Worm (Caenorhabditis elegans) whole organism, late embryonic: Measurements from ENCODE around the gene H39E20.1.

Source experiments
- K02D7.2 ChIP-seq: sonication (generic microtip); optimal IDR thresholded peaks from 2 replicates; lab custom pipeline; 2017; ENCODE audit warnings: mild to moderate bottlenecking, missing genetic modification characterization, missing compliant biosample characterization
- ahr-1 ChIP-seq: sonication (generic microtip); optimal IDR thresholded peaks from 2 replicates; lab custom pipeline; 2016; ENCODE audit warnings: missing genetic modification characterization, missing compliant biosample characterization
- ceh-19 ChIP-seq: fragments of 200-800 bp; sonication (Bioruptor generic); optimal IDR thresholded peaks from 2 replicates; lab custom pipeline; 2018; ENCODE audit warnings: mild to moderate bottlenecking, missing genetic modification characterization, missing compliant biosample characterization
- ceh-30 ChIP-seq: fragments of 150-350 bp; optimal IDR thresholded peaks from 2 replicates; lab custom pipeline; 2014; ENCODE audit warnings: missing biosample characterization, missing genetic modification characterization
- ceh-31 ChIP-seq: sonication (generic microtip); optimal IDR thresholded peaks from 2 replicates; lab custom pipeline; 2016; ENCODE audit warnings: missing genetic modification characterization, missing compliant biosample characterization
- ceh-48 ChIP-seq: sonication (generic microtip); optimal IDR thresholded peaks from 2 replicates; lab custom pipeline; 2016; ENCODE audit warnings: missing genetic modification characterization, inconsistent platforms, missing compliant biosample characterization
- ceh-9 ChIP-seq: sonication (generic microtip); optimal IDR thresholded peaks from 2 replicates; lab custom pipeline; 2016; ENCODE audit warnings: mild to moderate bottlenecking, missing genetic modification characterization, inconsistent platforms, missing compliant biosample characterization
- che-1 ChIP-seq: sonication (generic microtip); optimal IDR thresholded peaks from 2 replicates; lab custom pipeline; 2016; ENCODE audit warnings: mild to moderate bottlenecking, missing genetic modification characterization, missing compliant biosample characterization
- dmd-4 ChIP-seq: sonication (generic microtip); optimal IDR thresholded peaks from 2 replicates; lab custom pipeline; 2016; ENCODE audit warnings: borderline replicate concordance, missing genetic modification characterization, missing compliant biosample characterization
- elt-2 ChIP-seq: sonication (generic microtip); optimal IDR thresholded peaks from 2 replicates; lab custom pipeline; 2016; ENCODE audit warnings: missing genetic modification reagents, missing genetic modification characterization, missing compliant biosample characterization
- elt-4 ChIP-seq: sonication (generic microtip); optimal IDR thresholded peaks from 2 replicates; lab custom pipeline; 2016; ENCODE audit warnings: missing genetic modification characterization, missing compliant biosample characterization
- ets-4 ChIP-seq: sonication (generic microtip); optimal IDR thresholded peaks from 2 replicates; lab custom pipeline; 2016; ENCODE audit warnings: missing genetic modification characterization, missing compliant biosample characterization
- eyg-1 ChIP-seq: sonication (generic microtip); optimal IDR thresholded peaks from 2 replicates; lab custom pipeline; 2016; ENCODE audit warnings: missing genotype, missing genetic modification characterization, missing compliant biosample characterization
- fkh-6 ChIP-seq: sonication (generic microtip); optimal IDR thresholded peaks from 2 replicates; lab custom pipeline; 2016; ENCODE audit warnings: missing genetic modification characterization, missing compliant biosample characterization
- gmeb-2 ChIP-seq: sonication (generic microtip); optimal IDR thresholded peaks from 2 replicates; lab custom pipeline; 2016; ENCODE audit warnings: missing genetic modification characterization, inconsistent platforms, missing compliant biosample characterization
- hlh-30 ChIP-seq: sonication (generic microtip); optimal IDR thresholded peaks from 2 replicates; lab custom pipeline; 2017; ENCODE audit warnings: antibody characterized with exemption, missing genetic modification characterization, missing compliant biosample characterization; ENCODE audit not compliant: insufficient read depth
- hlh-6 ChIP-seq: sonication (generic microtip); optimal IDR thresholded peaks from 2 replicates; lab custom pipeline; 2016; ENCODE audit warnings: missing genotype, missing genetic modification characterization, missing compliant biosample characterization
- lin-11 ChIP-seq: fragments of 200-800 bp; sonication (Bioruptor generic); optimal IDR thresholded peaks from 2 replicates; lab custom pipeline; 2018; ENCODE audit warnings: mild to moderate bottlenecking, missing genetic modification characterization, missing compliant biosample characterization
- nfya-1 ChIP-seq: sonication (generic microtip); optimal IDR thresholded peaks from 2 replicates; lab custom pipeline; 2017; ENCODE audit warnings: missing genetic modification characterization, mild to moderate bottlenecking, missing compliant biosample characterization, antibody characterized with exemption, moderate library complexity
- nhr-232 ChIP-seq: sonication (generic microtip); optimal IDR thresholded peaks from 2 replicates; lab custom pipeline; 2016; ENCODE audit warnings: missing genetic modification characterization, missing compliant biosample characterization
- pag-3 ChIP-seq: sonication (generic microtip); optimal IDR thresholded peaks from 2 replicates; lab custom pipeline; 2016; ENCODE audit warnings: missing compliant biosample characterization, missing genetic modification characterization, borderline replicate concordance
- pat-9 ChIP-seq: fragments of 200-800 bp; sonication (Bioruptor generic); optimal IDR thresholded peaks from 2 replicates; lab custom pipeline; 2018; ENCODE audit warnings: mild to moderate bottlenecking, missing genetic modification characterization, moderate library complexity, missing compliant biosample characterization
- pha-4 ChIP-seq: fragments of 150-350 bp; optimal IDR thresholded peaks from 2 replicates; lab custom pipeline; 2018; ENCODE audit warnings: missing biosample characterization, missing genetic modification reagents, missing genetic modification characterization
- pqm-1 ChIP-seq: sonication (generic microtip); optimal IDR thresholded peaks from 2 replicates; lab custom pipeline; 2016; ENCODE audit warnings: missing genetic modification characterization, missing compliant biosample characterization
- ref-2 ChIP-seq: sonication (generic microtip); optimal IDR thresholded peaks from 2 replicates; lab custom pipeline; 2016; ENCODE audit warnings: missing genetic modification characterization, missing compliant biosample characterization
- sdc-2 ChIP-seq: sonication (generic microtip); optimal IDR thresholded peaks from 2 replicates; lab custom pipeline; 2016; ENCODE audit warnings: missing genotype, missing genetic modification characterization, missing compliant biosample characterization
- sox-4 ChIP-seq: sonication (generic microtip); optimal IDR thresholded peaks from 2 replicates; lab custom pipeline; 2017; ENCODE audit warnings: mild to moderate bottlenecking, missing genetic modification characterization, inconsistent platforms, missing compliant biosample characterization
- syd-9 ChIP-seq: sonication (generic microtip); optimal IDR thresholded peaks from 2 replicates; lab custom pipeline; 2016; ENCODE audit warnings: mild to moderate bottlenecking, missing genetic modification characterization, moderate library complexity, missing compliant biosample characterization
- ttx-3 ChIP-seq: sonication (generic microtip); optimal IDR thresholded peaks from 2 replicates; lab custom pipeline; 2016; ENCODE audit warnings: missing genetic modification reagents, missing genetic modification characterization, missing compliant biosample characterization
- unc-3 ChIP-seq, 2 experiments: fragments of 200-800 bp in 1 of 2; sonication (Bioruptor generic) in 1 of 2; sonication (generic microtip) in 1 of 2; conservative IDR thresholded peaks in 1 of 2; optimal IDR thresholded peaks in 1 of 2; 2 replicates each; pipeline versions ENCODE4 v1.3.6 to Lab custom; 2016 to 2022; ENCODE audit warnings: missing compliant biosample characterization in 2 of 2, missing genetic modification characterization in 2 of 2, missing genetic modification reagents in 1 of 2
- unc-42 ChIP-seq: sonication (generic microtip); optimal IDR thresholded peaks from 2 replicates; lab custom pipeline; 2016; ENCODE audit warnings: missing genotype, missing genetic modification characterization, missing compliant biosample characterization
- unc-86 ChIP-seq: sonication (generic microtip); optimal IDR thresholded peaks from 2 replicates; lab custom pipeline; 2016; ENCODE audit warnings: missing genetic modification characterization, missing compliant biosample characterization
- zip-5 ChIP-seq: sonication (generic microtip); optimal IDR thresholded peaks from 2 replicates; lab custom pipeline; 2016; ENCODE audit warnings: missing genetic modification characterization, missing compliant biosample characterization

Gene H39E20.1

ce11 chrX:1394437-1394836, 3.0 kb downstream of the H39E20.1 start:
- TF ChIP-seq ref-2 (tag; lab: Kevin White, UChicago) (no peak), ttx-3 (tag; lab: Kevin White, UChicago) (no peak), sox-4 (tag; lab: Kevin White, UChicago) (no peak), che-1 (tag; lab: Kevin White, UChicago) (no peak), eyg-1 (tag; lab: Kevin White, UChicago) (no peak)

ce11 chrX:1393891-1394290, 3.5 kb downstream of the H39E20.1 start, which contains the start of gene F56C3.9:
F56C3.9 (minus strand) TSS chrX:1393991.
- TF ChIP-seq syd-9 (tag; lab: Kevin White, UChicago) (no peak), elt-2 (no peak), pqm-1 (tag; lab: Kevin White, UChicago) (no peak), ceh-30 (tag; lab: Kevin White, UChicago) (no peak), lin-11 (tag; lab: Kevin White, UChicago) (no peak), unc-42 (no peak), unc-86 (tag; lab: Kevin White, UChicago) (no peak), dmd-4 (tag; lab: Kevin White, UChicago) (no peak), pat-9 (no peak), nfya-1 (tag; lab: Kevin White, UChicago) (no peak), ets-4 (no peak), elt-4 (tag; lab: Kevin White, UChicago) (no peak), nhr-232 (no peak), zip-5 (tag; lab: Kevin White, UChicago) (no peak), fkh-6 (tag; lab: Kevin White, UChicago) (no peak), ahr-1 (tag; lab: Kevin White, UChicago) (no peak)

DNA sequence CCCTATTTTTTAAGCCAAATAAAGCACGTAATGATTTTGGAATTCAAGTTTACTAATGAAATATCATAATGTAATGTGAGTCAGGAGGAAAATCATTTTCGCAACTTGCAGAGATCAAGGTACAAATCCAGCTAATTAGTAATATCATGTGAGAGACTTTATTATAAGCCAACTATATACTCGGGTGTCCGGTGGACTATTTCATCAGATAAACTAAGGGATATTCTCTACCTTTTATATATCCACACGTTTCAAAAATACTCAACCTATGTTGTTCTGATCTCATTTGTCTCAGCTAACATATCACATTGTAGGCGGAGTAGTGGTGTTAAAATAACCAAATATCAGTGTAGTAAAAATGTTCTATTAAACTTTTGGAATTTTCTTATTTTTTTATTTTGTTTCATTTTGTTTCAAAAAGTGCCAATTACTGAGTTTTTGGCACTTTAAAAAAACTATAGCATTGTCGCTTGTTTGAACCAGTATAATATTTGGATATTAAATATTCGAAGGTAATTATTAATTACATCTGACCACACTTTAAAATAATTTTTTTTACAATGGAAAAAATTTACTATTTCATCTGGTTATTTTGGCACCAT, 7.9 kb downstream of the H39E20.1 start:
- no peak for TF ChIP-seq ceh-19 (GFP tag; lab: Kevin White, UChicago)
- TF ChIP-seq sdc-2 (tag; lab: Kevin White, UChicago): peak; percentile 98
- no peak for TF ChIP-seq hlh-6 (tag; lab: Kevin White, UChicago)
- no peak for TF ChIP-seq ceh-9 (tag; lab: Kevin White, UChicago)
- peak; percentile 44 for TF ChIP-seq ceh-31 (tag; lab: Kevin White, UChicago)
- no peak for TF ChIP-seq fkh-6 (tag; lab: Kevin White, UChicago)
- TF ChIP-seq unc-42: peak; percentile 50
- no peak for TF ChIP-seq ttx-3 (tag; lab: Kevin White, UChicago)
- peak; percentile 73 for TF ChIP-seq hlh-30 (tag; lab: Kevin White, UChicago)
- TF ChIP-seq nfya-1 (tag; lab: Kevin White, UChicago): peak; percentile 19

- TF ChIP-seq sdc-2 (tag; lab: Kevin White, UChicago) (peak; percentile 93), nhr-232 (no peak), unc-3 (GFP tag; conservative IDR thresholded peaks at IDR 0.05; lab: Robert Waterston, UW) (no peak), unc-3 (tag; optimal IDR thresholded peaks at IDR 0.05; lab: Kevin White, UChicago) (no peak), pha-4 (tag; lab: Kevin White, UChicago) (no peak), ttx-3 (tag; lab: Kevin White, UChicago) (no peak)
Observed at ce11 chrX:1386893-1387367, 10.5 kb downstream of the H39E20.1 start, which contains the start of gene F56C3.1. F56C3.1 (plus strand) TSS chrX:1387317.

DNA sequence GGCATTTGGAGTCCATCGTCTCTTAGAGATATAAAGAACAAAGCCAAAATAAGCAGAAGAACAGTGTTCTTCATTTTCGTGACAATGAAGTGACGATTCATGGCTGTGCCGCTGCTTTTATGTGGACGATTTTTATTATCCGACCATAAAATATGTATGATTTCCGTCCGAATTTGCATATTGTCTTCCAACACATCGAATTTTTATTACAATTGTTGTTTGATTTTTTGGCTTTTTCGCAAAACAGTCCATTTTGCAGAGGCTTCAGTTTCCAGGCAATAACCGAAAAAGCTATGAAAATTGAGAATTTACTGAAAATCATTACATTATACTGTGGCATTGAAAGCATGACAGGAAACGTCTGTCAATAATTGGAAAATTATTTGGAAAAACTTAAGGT, 12.9 kb downstream of the H39E20.1 start, which contains the start of gene F56C3.8:
F56C3.8 (minus strand) TSS at position 101 of the 400 bp plus-strand sequence.
- TF ChIP-seq lin-11 (tag; lab: Kevin White, UChicago) (no peak), ceh-48 (no peak), K02D7.2 (no peak), gmeb-2 (tag; lab: Kevin White, UChicago) (no peak), pag-3 (tag; lab: Kevin White, UChicago) (no peak)
- TF ChIP-seq, all 69 proteins: peak for 0
